Worm (Caenorhabditis elegans) whole organism, L4/young adult: Measurements from ENCODE around the gene hdl-2.

Experiments used
- W03F9.2 ChIP-seq: fragments of 150-350 bp; optimal IDR thresholded peaks from 2 replicates; lab custom pipeline; 2014; ENCODE audit warnings: missing biosample characterization, missing genetic modification characterization
- dao-5 ChIP-seq: sonication (generic microtip); optimal IDR thresholded peaks from 2 replicates; lab custom pipeline; 2016; ENCODE audit warnings: missing genotype, missing genetic modification characterization, moderate library complexity, missing compliant biosample characterization
- him-1 ChIP-seq: sonication (generic microtip); optimal IDR thresholded peaks from 2 replicates; lab custom pipeline; 2016; ENCODE audit warnings: missing genotype, missing genetic modification reagents, missing genetic modification characterization, missing compliant biosample characterization

ce11 chrIV:8848983-8849382 lies 25.0 kb upstream of the hdl-2 start:
- TF ChIP-seq him-1 (tag; lab: Kevin White, UChicago) = no peak
- no peak for TF ChIP-seq W03F9.2 (tag; lab: Kevin White, UChicago)
- TF ChIP-seq dao-5 (tag; lab: Kevin White, UChicago) = no peak
